Worm (Caenorhabditis elegans): Measurements from ENCODE around the gene orc-2.

ce11 chrII:10829081-10829480 is 44.6 kb upstream of the orc-2 start, which contains the start of gene VM106R.1:
- TF ChIP-seq ztf-11 (tag; optimal IDR thresholded peaks at IDR 0.05) (no peak), elt-1 (tag; optimal IDR thresholded peaks at IDR 0.05) (no peak), ama-1 (optimal IDR thresholded peaks at IDR 0.05) (no peak), ceh-16 (tag; optimal IDR thresholded peaks at IDR 0.05) (no peak), nhr-237 (tag; optimal IDR thresholded peaks at IDR 0.05) (no peak)
